Fruit fly (Drosophila melanogaster): Measurements from ENCODE around the gene CG8519.
A peak's percentile ranks its signal among the peaks of the same experiment; 100 is the strongest.

CG8519 gene

dm6 chr3L:6747127-6747526 is 42.5 kb downstream of the CG8519 start (continued):
- TF ChIP-seq ato (GFP tag; IDR thresholded peaks at IDR 0.05; ENCODE audit: partially characterized antibody), result no peak
- peak; percentile 58; the same call in 1 of the 2 replicates for TF ChIP-seq Bgb (GFP tag; IDR thresholded peaks at IDR 0.05; ENCODE audit: partially characterized antibody)
- TF ChIP-seq mirr (GFP tag; optimal IDR thresholded peaks at IDR 0.05), result peak; percentile 64
- peak; percentile 62 for TF ChIP-seq Ada2b (GFP tag; IDR thresholded peaks at IDR 0.05)
- no peak for TF ChIP-seq zen2 (GFP tag; IDR thresholded peaks at IDR 0.05; ENCODE audit: partially characterized antibody)
- peak; percentile 86 for TF ChIP-seq CG34422 (GFP tag; IDR thresholded peaks at IDR 0.05)
- TF ChIP-seq grn (GFP tag; optimal IDR thresholded peaks at IDR 0.05), result no peak
- no peak for TF ChIP-seq luna (GFP tag; optimal IDR thresholded peaks at IDR 0.05)
- no peak for TF ChIP-seq da (GFP tag; optimal IDR thresholded peaks at IDR 0.05)
- peak; percentile 70 for TF ChIP-seq CG42726 (GFP tag; IDR thresholded peaks at IDR 0.05; ENCODE audit: partially characterized antibody)
- peak; percentile 76 for TF ChIP-seq sob (GFP tag; IDR thresholded peaks at IDR 0.05)
- TF ChIP-seq CG13894 (tag; optimal IDR thresholded peaks at IDR 0.05), result peak; percentile 64
- TF ChIP-seq CG7745 (tag; optimal IDR thresholded peaks at IDR 0.05), result no peak
- TF ChIP-seq CG8089 (GFP tag; optimal IDR thresholded peaks at IDR 0.05), result no peak
- peak; percentile 50 for TF ChIP-seq sug (tag; optimal IDR thresholded peaks at IDR 0.05)
- TF ChIP-seq tap (tag; optimal IDR thresholded peaks at IDR 0.05), result no peak
- peak; percentile 48 for TF ChIP-seq CG7839 (tag; optimal IDR thresholded peaks at IDR 0.05)
- TF ChIP-seq cato (GFP tag; optimal IDR thresholded peaks at IDR 0.05; ENCODE audit: borderline replicate concordance), result no peak
- TF ChIP-seq HmgZ (tag; optimal IDR thresholded peaks at IDR 0.05), result peak; percentile 79
- TF ChIP-seq nerfin-1 (tag; optimal IDR thresholded peaks at IDR 0.05), result peak; percentile 98
- TF ChIP-seq CG14667 (GFP tag; IDR thresholded peaks at IDR 0.05), result no peak
- TF ChIP-seq Ets97D (GFP tag; optimal IDR thresholded peaks at IDR 0.05), result peak; percentile 59
- peak; percentile 67 for TF ChIP-seq HLH54F (GFP tag; optimal IDR thresholded peaks at IDR 0.05)
- peak; percentile 7 for TF ChIP-seq CG15479 (GFP tag; optimal IDR thresholded peaks at IDR 0.05)
- TF ChIP-seq Adf1 (GFP tag; IDR thresholded peaks at IDR 0.05), result peak; percentile 33; the same call in 1 of the 2 replicates
- TF ChIP-seq CG13296 (GFP tag; optimal IDR thresholded peaks at IDR 0.05), result peak; percentile 33
- peak; percentile 28 for TF ChIP-seq HHEX (GFP tag; optimal IDR thresholded peaks at IDR 0.05)
- peak; percentile 83 for TF ChIP-seq CG3847 (GFP tag; IDR thresholded peaks at IDR 0.05)
- TF ChIP-seq CG14014 (GFP tag; IDR thresholded peaks at IDR 0.05), result peak; percentile 73
- peak; percentile 42 for TF ChIP-seq CG9817 (tag; optimal IDR thresholded peaks at IDR 0.05)
- peak; percentile 26 for TF ChIP-seq CG8924 (tag; optimal IDR thresholded peaks at IDR 0.05)
- TF ChIP-seq Taf1 (GFP tag; IDR thresholded peaks at IDR 0.05), result no peak
- TF ChIP-seq scrt (GFP tag; optimal IDR thresholded peaks at IDR 0.05), result no peak
- TF ChIP-seq lmd (GFP tag; IDR thresholded peaks at IDR 0.05), result peak; percentile 49
- TF ChIP-seq CG4282 (GFP tag; optimal IDR thresholded peaks at IDR 0.05), result peak; percentile 45
- peak; percentile 56 for TF ChIP-seq trem (tag; optimal IDR thresholded peaks at IDR 0.05)
- 0 out of 3 replicates have a peak, but pooled peaks have one; percentile 22 for TF ChIP-seq CG2889 (GFP tag; IDR thresholded peaks at IDR 0.05)
- no peak for TF ChIP-seq CG16815 (GFP tag; optimal IDR thresholded peaks at IDR 0.05)
- TF ChIP-seq dati (GFP tag; IDR thresholded peaks at IDR 0.05), result no peak
- TF ChIP-seq pnt (GFP tag; optimal IDR thresholded peaks at IDR 0.05), result no peak
- TF ChIP-seq pum (GFP tag; optimal IDR thresholded peaks at IDR 0.05), result peak; percentile 35
- TF ChIP-seq CG9609 (GFP tag; optimal IDR thresholded peaks at IDR 0.05), result peak; percentile 34
- TF ChIP-seq CHES-1-like (GFP tag; optimal IDR thresholded peaks at IDR 0.05), result peak; percentile 72
- peak; percentile 61 for TF ChIP-seq grau (tag; optimal IDR thresholded peaks at IDR 0.05)
- 0 out of 3 replicates have a peak, but pooled peaks have one; percentile 28 for TF ChIP-seq so (GFP tag; IDR thresholded peaks at IDR 0.05)
- TF ChIP-seq lov (optimal IDR thresholded peaks at IDR 0.05), result no peak
- TF ChIP-seq lov (GFP tag; IDR thresholded peaks at IDR 0.05), result 0 out of 3 replicates have a peak, but pooled peaks have one; percentile 58
- TF ChIP-seq CG2120 (GFP tag; optimal IDR thresholded peaks at IDR 0.05), result peak; percentile 70
- TF ChIP-seq CG9437 (GFP tag; optimal IDR thresholded peaks at IDR 0.05), result peak; percentile 12
- TF ChIP-seq vvl (GFP tag; IDR thresholded peaks at IDR 0.05), result peak; percentile 94
- TF ChIP-seq Max (GFP tag; optimal IDR thresholded peaks at IDR 0.05), result peak; percentile 59

Measured in whole organism, embryonic.